Fruit fly (Drosophila melanogaster) whole organism, embryonic: ENCODE measurements around the gene CG5225.

Experiments used
- ATbp ChIP-seq: fragments of 200-800 bp; sonication (Bioruptor generic); optimal IDR thresholded peaks from 2 replicates; lab custom pipeline; 2017; ENCODE audit warnings: missing biosample characterization, mild to moderate bottlenecking, missing genetic modification characterization, missing genetic modification reagents
- Atf6 ChIP-seq: fragments of 200-800 bp; sonication (Bioruptor generic); IDR thresholded peaks from 2 replicates; pipeline ENCODE4 v1.3.6; 2022; ENCODE audit warnings: missing biosample characterization, missing genetic modification characterization
- BEAF-32 ChIP-seq: fragments of 200-800 bp; sonication (Bioruptor generic); optimal IDR thresholded peaks from 3 replicates; lab custom pipeline; 2017; ENCODE audit warnings: missing biosample characterization, missing genetic modification characterization, mild to moderate bottlenecking, moderate library complexity, missing genetic modification reagents
- CG10147 ChIP-seq: fragments of 200-800 bp; sonication (Bioruptor generic); optimal IDR thresholded peaks from 2 replicates; lab custom pipeline; 2019; ENCODE audit warnings: missing biosample characterization, mild to moderate bottlenecking, missing genetic modification characterization, moderate library complexity
- CG11696 ChIP-seq: fragments of 200-800 bp; sonication (Bioruptor generic); IDR thresholded peaks from 2 replicates; pipeline ENCODE4 v1.3.6; 2022; ENCODE audit warnings: missing biosample characterization, missing genetic modification characterization
- CG12219 ChIP-seq: fragments of 200-800 bp; sonication (Bioruptor generic); optimal IDR thresholded peaks from 3 replicates; lab custom pipeline; 2018; ENCODE audit warnings: missing biosample characterization, mild to moderate bottlenecking, missing genetic modification characterization
- CG17328 ChIP-seq: fragments of 200-800 bp; sonication (Bioruptor generic); IDR thresholded peaks from 2 replicates; pipeline ENCODE4 v1.3.6; 2022; ENCODE audit warnings: missing biosample characterization, missing genetic modification characterization
- CG17612 ChIP-seq: fragments of 200-800 bp; sonication (Bioruptor generic); IDR thresholded peaks from 2 replicates; pipeline ENCODE4 v1.3.6; 2022; ENCODE audit warnings: missing biosample characterization, missing genetic modification characterization
- CG2129 ChIP-seq: fragments of 200-800 bp; sonication (Bioruptor generic); IDR thresholded peaks from 2 replicates; pipeline ENCODE4 v1.3.6; 2022; ENCODE audit warnings: missing biosample characterization, missing genetic modification characterization; ENCODE audit not compliant: partially characterized antibody
- CG31388 ChIP-seq: fragments of 200-800 bp; sonication (Bioruptor generic); optimal IDR thresholded peaks from 2 replicates; lab custom pipeline; 2016; ENCODE audit warnings: missing biosample characterization, missing genetic modification characterization
- CG3726 ChIP-seq: fragments of 200-800 bp; sonication (Bioruptor generic); IDR thresholded peaks from 3 replicates; pipeline ENCODE4, ENCODE4 v1.3.6; 2022; ENCODE audit warnings: missing biosample characterization, missing genetic modification characterization
- CG4360 ChIP-seq: fragments of 200-800 bp; sonication (Bioruptor generic); IDR thresholded peaks from 2 replicates; pipeline ENCODE4 v1.3.6; 2022; ENCODE audit warnings: missing biosample characterization, missing genetic modification characterization
- CG4617 ChIP-seq: fragments of 200-800 bp; sonication (Bioruptor generic); optimal IDR thresholded peaks from 3 replicates; lab custom pipeline; 2016; ENCODE audit warnings: missing biosample characterization, missing genetic modification characterization, borderline replicate concordance
- CG6175 ChIP-seq: fragments of 200-800 bp; sonication (Bioruptor generic); IDR thresholded peaks from 3 replicates; pipeline ENCODE4 v1.3.6; 2022; ENCODE audit warnings: missing biosample characterization, missing genetic modification characterization
- CG9437 ChIP-seq: fragments of 200-800 bp; sonication (Bioruptor generic); optimal IDR thresholded peaks from 2 replicates; lab custom pipeline; 2018; ENCODE audit warnings: missing biosample characterization, mild to moderate bottlenecking, missing genetic modification characterization
- CG9817 ChIP-seq: fragments of 200-800 bp; sonication (Bioruptor generic); optimal IDR thresholded peaks from 2 replicates; lab custom pipeline; 2018; ENCODE audit warnings: missing biosample characterization, mild to moderate bottlenecking, missing genetic modification characterization, moderate library complexity
- Dad ChIP-seq: fragments of 200-800 bp; sonication (Bioruptor generic); optimal IDR thresholded peaks from 3 replicates; lab custom pipeline; 2016; ENCODE audit warnings: missing biosample characterization, missing genetic modification characterization
- Dll ChIP-seq: fragments of 200-800 bp; sonication (Bioruptor generic); IDR thresholded peaks from 4 replicates; pipeline ENCODE4 v1.3.6; 2022; ENCODE audit warnings: missing biosample characterization, missing genetic modification characterization; ENCODE audit not compliant: partially characterized antibody
- Doc3 ChIP-seq: fragments of 200-800 bp; sonication (Bioruptor generic); IDR thresholded peaks from 3 replicates; pipeline ENCODE4 v1.3.6; 2022; ENCODE audit warnings: missing biosample characterization, missing genetic modification characterization; ENCODE audit not compliant: partially characterized antibody
- Gug ChIP-seq: fragments of 200-800 bp; sonication (Bioruptor generic); IDR thresholded peaks from 4 replicates; pipeline ENCODE4 v1.3.6; 2022; ENCODE audit warnings: missing biosample characterization, missing genetic modification characterization
- HHEX ChIP-seq: fragments of 200-800 bp; sonication (Bioruptor generic); optimal IDR thresholded peaks from 3 replicates; lab custom pipeline; 2017; ENCODE audit warnings: missing biosample characterization, mild to moderate bottlenecking, missing genetic modification characterization, missing genetic modification reagents
- HLH3B ChIP-seq: fragments of 200-800 bp; sonication (Bioruptor generic); IDR thresholded peaks from 2 replicates; pipeline ENCODE4 v1.3.6; 2022; ENCODE audit warnings: missing biosample characterization, missing genetic modification characterization
- HLH54F ChIP-seq: fragments of 200-800 bp; sonication (Bioruptor generic); optimal IDR thresholded peaks from 3 replicates; lab custom pipeline; 2016; ENCODE audit warnings: missing biosample characterization, missing genetic modification characterization
- Hand ChIP-seq: fragments of 200-800 bp; sonication (Bioruptor generic); optimal IDR thresholded peaks from 2 replicates; lab custom pipeline; 2017; ENCODE audit warnings: mild to moderate bottlenecking, missing biosample characterization, missing genetic modification reagents, missing genetic modification characterization
- MESR4 ChIP-seq: fragments of 200-800 bp; sonication (Bioruptor generic); optimal IDR thresholded peaks from 2 replicates; lab custom pipeline; 2018; ENCODE audit warnings: missing biosample characterization, mild to moderate bottlenecking, missing genetic modification characterization, moderate library complexity
- Med ChIP-seq: fragments of 200-800 bp; sonication (Bioruptor generic); peaks from one replicate; lab custom pipeline; 2016; ENCODE audit warnings: missing biosample characterization, missing genetic modification characterization, mild to moderate bottlenecking, inconsistent platforms, moderate library complexity
- Neu2 ChIP-seq: fragments of 200-800 bp; sonication (Bioruptor generic); optimal IDR thresholded peaks from 3 replicates; lab custom pipeline; 2016; ENCODE audit warnings: missing biosample characterization, missing genetic modification characterization, borderline replicate concordance
- Nf-YA ChIP-seq: fragments of 200-800 bp; sonication (Bioruptor generic); IDR thresholded peaks from 2 replicates; pipeline ENCODE4 v1.3.6; 2022; ENCODE audit warnings: missing biosample characterization, missing genetic modification characterization
- Oli ChIP-seq: fragments of 200-800 bp; sonication (Bioruptor generic); optimal IDR thresholded peaks from 2 replicates; lab custom pipeline; 2018; ENCODE audit warnings: missing biosample characterization, mild to moderate bottlenecking, missing genetic modification characterization, moderate library complexity
- Ptx1 ChIP-seq: fragments of 200-800 bp; sonication (Bioruptor generic); IDR thresholded peaks from 2 replicates; pipeline ENCODE4 v1.3.6; 2022; ENCODE audit warnings: missing biosample characterization, missing genetic modification characterization
- Sin3A ChIP-seq: fragments of >200 bp; optimal IDR thresholded peaks from 2 replicates; lab custom pipeline; 2018
- Six4 ChIP-seq: fragments of 200-800 bp; sonication (Bioruptor generic); optimal IDR thresholded peaks from 2 replicates; lab custom pipeline; 2016; ENCODE audit warnings: missing biosample characterization, missing genetic modification characterization
- Tbp ChIP-seq: fragments of >200 bp; optimal IDR thresholded peaks from 2 replicates; lab custom pipeline; 2018; ENCODE audit warnings: missing biosample characterization, missing genetic modification characterization
- ash1 ChIP-seq: fragments of 200-800 bp; sonication (Bioruptor generic); optimal IDR thresholded peaks from 2 replicates; lab custom pipeline; 2018; ENCODE audit warnings: missing biosample characterization, mild to moderate bottlenecking, missing genetic modification characterization
- az2 ChIP-seq: fragments of 200-800 bp; sonication (Bioruptor generic); optimal IDR thresholded peaks from 3 replicates; lab custom pipeline; 2016; ENCODE audit warnings: missing biosample characterization, missing genetic modification characterization
- crp ChIP-seq, 2 experiments: fragments of 200-800 bp; sonication (Bioruptor generic); optimal IDR thresholded peaks; 2 replicates in 1 of 2; 3 replicates in 1 of 2; lab custom pipeline; 2017; ENCODE audit warnings: missing biosample characterization in 2 of 2, missing genetic modification characterization in 2 of 2, mild to moderate bottlenecking in 1 of 2, moderate library complexity in 1 of 2
- dmrt99B ChIP-seq: fragments of 200-800 bp; sonication (Bioruptor generic); optimal IDR thresholded peaks from 2 replicates; lab custom pipeline; 2018; ENCODE audit warnings: missing biosample characterization, mild to moderate bottlenecking, missing genetic modification characterization, moderate library complexity
- ewg ChIP-seq: fragments of 200-800 bp; sonication (Bioruptor generic); optimal IDR thresholded peaks from 3 replicates; lab custom pipeline; 2017; ENCODE audit warnings: mild to moderate bottlenecking, missing biosample characterization, missing genetic modification reagents, missing genetic modification characterization
- ftz-f1 ChIP-seq: fragments of 200-800 bp; sonication (Bioruptor generic); optimal IDR thresholded peaks from 2 replicates; lab custom pipeline; 2016; ENCODE audit warnings: missing biosample characterization, missing genetic modification characterization
- lab ChIP-seq: fragments of 200-800 bp; sonication (Bioruptor generic); optimal IDR thresholded peaks from 3 replicates; lab custom pipeline; 2017; ENCODE audit warnings: missing biosample characterization, missing genetic modification characterization, mild to moderate bottlenecking, moderate library complexity, missing genetic modification reagents
- lbe ChIP-seq: fragments of 200-800 bp; sonication (Bioruptor generic); optimal IDR thresholded peaks from 2 replicates; lab custom pipeline; 2016; ENCODE audit warnings: missing biosample characterization, mild to moderate bottlenecking, missing genetic modification characterization
- luna ChIP-seq: fragments of 200-800 bp; sonication (Bioruptor generic); optimal IDR thresholded peaks from 2 replicates; lab custom pipeline; 2016; ENCODE audit warnings: missing biosample characterization, missing genetic modification characterization
- oc ChIP-seq: fragments of 200-800 bp; sonication (Bioruptor generic); optimal IDR thresholded peaks from 2 replicates; lab custom pipeline; 2018; ENCODE audit warnings: missing biosample characterization, mild to moderate bottlenecking, missing genetic modification characterization, moderate library complexity
- pan ChIP-seq, 4 experiments: fragments of >200 bp in 3 of 4; fragments of 200-800 bp in 1 of 4; sonication (Bioruptor generic) in 1 of 4; optimal IDR thresholded peaks in 3 of 4; IDR thresholded peaks in 1 of 4; 2 replicates each; pipeline versions ENCODE4 v1.3.6 to Lab custom; 2017 to 2022; ENCODE audit warnings: missing biosample characterization in 2 of 4, missing genetic modification characterization in 2 of 4, mixed read lengths in 1 of 4
- pfk ChIP-seq: fragments of 200-800 bp; sonication (Bioruptor generic); optimal IDR thresholded peaks from 2 replicates; lab custom pipeline; 2018; ENCODE audit warnings: missing biosample characterization, mild to moderate bottlenecking, missing genetic modification characterization, moderate library complexity
- sna ChIP-seq: fragments of 200-800 bp; sonication (Bioruptor generic); IDR thresholded peaks from 2 replicates; pipeline ENCODE4 v1.3.6; 2022; ENCODE audit warnings: missing biosample characterization, missing genetic modification characterization; ENCODE audit not compliant: partially characterized antibody
- sob ChIP-seq: fragments of 200-800 bp; sonication (Bioruptor generic); IDR thresholded peaks from 2 replicates; pipeline ENCODE4 v1.3.6; 2022; ENCODE audit warnings: missing biosample characterization, missing genetic modification characterization
- vvl ChIP-seq: fragments of 200-800 bp; sonication (Bioruptor generic); IDR thresholded peaks from 2 replicates; pipeline ENCODE4 v1.3.6; 2022; ENCODE audit warnings: missing biosample characterization, missing genetic modification characterization
- zfh1 ChIP-seq: fragments of 200-800 bp; sonication (Bioruptor generic); IDR thresholded peaks from 3 replicates; pipeline ENCODE4 v1.3.6; 2022; ENCODE audit warnings: missing biosample characterization, missing genetic modification characterization

Gene CG5225

DNA sequence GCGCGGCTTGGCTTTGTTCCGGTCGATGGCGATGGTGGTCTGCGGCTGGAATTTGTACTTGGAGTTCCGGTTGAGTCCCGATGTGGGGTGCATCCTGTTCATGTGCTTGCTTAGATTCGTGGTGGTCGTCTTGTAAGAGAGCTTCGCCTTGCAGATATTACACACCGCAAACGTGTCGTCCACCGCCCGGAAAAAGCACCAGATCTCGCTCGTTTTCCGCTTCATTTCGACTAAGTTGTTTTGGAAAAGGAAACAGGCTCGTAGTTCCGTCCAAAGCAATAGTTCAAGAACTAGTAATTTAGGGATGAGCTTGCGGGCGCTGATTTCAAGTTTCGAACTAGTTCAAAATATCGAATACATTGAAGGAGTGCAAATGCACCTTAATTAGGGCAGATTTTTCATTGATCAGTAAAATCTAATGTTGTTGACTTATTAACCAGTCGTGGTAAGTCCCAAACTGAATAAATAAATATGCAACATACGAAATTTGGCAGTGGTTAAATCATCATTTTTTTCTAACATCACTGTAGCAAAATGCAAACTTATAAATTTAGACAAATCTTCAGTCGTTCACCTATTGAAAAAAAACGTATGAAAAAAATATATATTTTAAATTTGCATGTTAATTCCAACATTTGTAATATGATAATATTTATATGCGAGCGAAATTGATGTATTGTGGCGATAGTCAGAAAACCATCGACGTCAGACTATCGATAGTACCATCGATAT is 14.5 kb downstream of the CG5225 start, which contains the start of the genes bdwf and Patr-1 (continued):
- TF ChIP-seq Tbp (GFP tag; lab: Kevin White, UChicago) (no peak), sob (GFP tag; lab: Robert Waterston, UW) (0 out of 2 replicates have a peak, but pooled peaks have one; percentile 12), CG9437 (GFP tag; lab: Kevin White, UChicago) (peak; percentile 47), Hand (GFP tag; lab: Kevin White, UChicago) (no peak), pan (optimal IDR thresholded peaks at IDR 0.05; lab: Kevin White, UChicago) (no peak), pan (GFP tag; optimal IDR thresholded peaks at IDR 0.05 in 1 of 2, IDR thresholded peaks at IDR 0.05 in 1 of 2) (no peak), lbe (GFP tag; lab: Kevin White, UChicago) (peak; percentile 25), lab (no peak), Ptx1 (no peak), Med (peak; percentile 73), crp (GFP tag; optimal IDR thresholded peaks at IDR 0.05; lab: Kevin White, UChicago) (peak in 1 of 2 experiments; percentile 6), CG10147 (no peak), vvl (GFP tag; lab: Robert Waterston, UW) (no peak), HHEX (GFP tag; lab: Kevin White, UChicago) (no peak), BEAF-32 (GFP tag; lab: Kevin White, UChicago) (peak; percentile 95), ATbp (GFP tag; lab: Kevin White, UChicago) (no peak), ash1 (GFP tag; lab: Kevin White, UChicago) (no peak), pfk (GFP tag; lab: Kevin White, UChicago) (no peak), az2 (peak; percentile 7), CG12219 (GFP tag; lab: Kevin White, UChicago) (no peak), Oli (tag; lab: Kevin White, UChicago) (no peak), zfh1 (no peak), Sin3A (peak; percentile 49), HLH3B (GFP tag; lab: Robert Waterston, UW) (no peak), HLH54F (GFP tag; lab: Kevin White, UChicago) (peak; percentile 53), ewg (GFP tag; lab: Kevin White, UChicago) (no peak), CG4360 (GFP tag; lab: Robert Waterston, UW) (no peak), CG6175 (GFP tag; lab: Robert Waterston, UW) (no peak), CG11696 (GFP tag; lab: Robert Waterston, UW) (no peak), CG17612 (no peak), Nf-YA (GFP tag; lab: Robert Waterston, UW) (no peak), CG2129 (GFP tag; lab: Robert Waterston, UW) (peak; percentile 66), CG3726 (GFP tag; lab: Robert Waterston, UW) (no peak)

dm6 chr3R:17043570-17043923 is 15.1 kb downstream of the CG5225 start:
- TF ChIP-seq dmrt99B, result no peak
- no peak for TF ChIP-seq oc (tag; lab: Kevin White, UChicago)
- TF ChIP-seq Sin3A, result no peak
- TF ChIP-seq Doc3 (GFP tag; lab: Robert Waterston, UW), result 0 out of 3 replicates have a peak, but pooled peaks have one; percentile 5
- peak; percentile 51; the same call in 1 of the 2 replicates for TF ChIP-seq sna (GFP tag; lab: Robert Waterston, UW)
- 0 out of 2 replicates have a peak, but pooled peaks have one; percentile 16 for TF ChIP-seq CG17328 (GFP tag; lab: Robert Waterston, UW)
- no peak for TF ChIP-seq Six4
- no peak for TF ChIP-seq Dad (GFP tag; lab: Kevin White, UChicago)
- peak; percentile 61 for TF ChIP-seq CG4617 (GFP tag; lab: Kevin White, UChicago)
- TF ChIP-seq CG9817 (tag; lab: Kevin White, UChicago), result no peak
- peak; percentile 76 for TF ChIP-seq ftz-f1
- peak; percentile 96 for TF ChIP-seq MESR4 (GFP tag; lab: Kevin White, UChicago)
- TF ChIP-seq CG31388 (GFP tag; lab: Kevin White, UChicago), result no peak
- no peak for TF ChIP-seq Neu2 (GFP tag; lab: Kevin White, UChicago)
- peak; percentile 63; the same call in 2 of the 4 replicates for TF ChIP-seq Dll (GFP tag; lab: Robert Waterston, UW)
- no peak for TF ChIP-seq luna
- 0 out of 2 replicates have a peak, but pooled peaks have one; percentile 25 for TF ChIP-seq Atf6 (GFP tag; lab: Robert Waterston, UW)
- TF ChIP-seq Gug (GFP tag; lab: Robert Waterston, UW), result no peak
